Worm (Caenorhabditis elegans): ENCODE results near the gene Y43F8B.7.

DNA sequence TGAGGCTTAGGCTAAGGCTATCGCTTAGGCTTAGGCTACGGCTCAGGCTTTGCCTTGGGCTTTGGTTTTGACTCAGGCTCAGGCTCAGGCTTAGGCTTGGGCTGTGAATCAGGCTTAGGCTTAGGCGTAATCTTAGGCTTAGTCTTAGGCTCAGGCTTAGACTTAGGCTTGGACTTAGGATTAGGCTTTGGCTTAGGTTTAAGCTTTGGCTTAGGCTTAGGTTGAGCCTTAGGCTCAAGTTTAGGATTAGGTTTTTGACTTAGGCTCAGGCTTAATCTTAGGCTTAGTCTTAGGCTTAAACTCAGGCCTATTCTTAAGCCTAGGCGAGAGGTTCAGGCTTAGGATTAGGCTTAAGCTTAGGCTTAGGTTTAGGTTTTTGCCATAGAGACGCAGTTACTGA lies 19.8 kb downstream of the Y43F8B.7 start:
- TF ChIP-seq lin-13 (tag; optimal IDR thresholded peaks at IDR 0.05) (no peak), mep-1 (tag; optimal IDR thresholded peaks at IDR 0.05) (no peak), nhr-12 (tag; optimal IDR thresholded peaks at IDR 0.05) (no peak), drap-1 (GFP tag; optimal IDR thresholded peaks at IDR 0.05) (no peak), mab-5 (tag; optimal IDR thresholded peaks at IDR 0.05) (no peak), pha-4 (tag; optimal IDR thresholded peaks at IDR 0.05) (no peak), elt-3 (tag; optimal IDR thresholded peaks at IDR 0.05) (no peak), unc-62 (GFP tag; optimal IDR thresholded peaks at IDR 0.05) (no peak), nhr-76 (tag; optimal IDR thresholded peaks at IDR 0.05) (no peak), ztf-11 (tag; optimal IDR thresholded peaks at IDR 0.05) (no peak), snpc-4 (tag; optimal IDR thresholded peaks at IDR 0.05) (no peak), sptf-1 (tag; optimal IDR thresholded peaks at IDR 0.05) (no peak), unc-39 (tag; optimal IDR thresholded peaks at IDR 0.05) (no peak)

Data from whole organism, mixed stage, embryonic.